Worm (Caenorhabditis elegans) whole organism, late embryonic: Measurements from ENCODE around the gene C03B1.17.

Experiments used
- K09A11.1 ChIP-seq: sonication (generic microtip); optimal IDR thresholded peaks from 2 replicates; lab custom pipeline; 2017; ENCODE audit warnings: antibody characterized with exemption, mild to moderate bottlenecking, missing genetic modification characterization, missing compliant biosample characterization; ENCODE audit not compliant: insufficient read depth
- ahr-1 ChIP-seq: sonication (generic microtip); optimal IDR thresholded peaks from 2 replicates; lab custom pipeline; 2016; ENCODE audit warnings: missing genetic modification characterization, missing compliant biosample characterization
- ceh-18 ChIP-seq: sonication (generic microtip); optimal IDR thresholded peaks from 2 replicates; lab custom pipeline; 2016; ENCODE audit warnings: missing genetic modification characterization, missing compliant biosample characterization
- ceh-24 ChIP-seq: sonication (generic microtip); optimal IDR thresholded peaks from 2 replicates; lab custom pipeline; 2016; ENCODE audit warnings: mild to moderate bottlenecking, missing genetic modification characterization, missing compliant biosample characterization
- ceh-31 ChIP-seq: sonication (generic microtip); optimal IDR thresholded peaks from 2 replicates; lab custom pipeline; 2016; ENCODE audit warnings: missing genetic modification characterization, missing compliant biosample characterization
- ceh-45 ChIP-seq: fragments of 200-800 bp; sonication (Bioruptor generic); IDR thresholded peaks from 2 replicates; pipeline ENCODE4 v1.3.6; 2022; ENCODE audit warnings: missing genetic modification reagents, missing genetic modification characterization, missing compliant biosample characterization
- che-1 ChIP-seq: sonication (generic microtip); optimal IDR thresholded peaks from 2 replicates; lab custom pipeline; 2016; ENCODE audit warnings: mild to moderate bottlenecking, missing genetic modification characterization, missing compliant biosample characterization
- elt-2 ChIP-seq: sonication (generic microtip); optimal IDR thresholded peaks from 2 replicates; lab custom pipeline; 2016; ENCODE audit warnings: missing genetic modification reagents, missing genetic modification characterization, missing compliant biosample characterization
- fkh-6 ChIP-seq: sonication (generic microtip); optimal IDR thresholded peaks from 2 replicates; lab custom pipeline; 2016; ENCODE audit warnings: missing genetic modification characterization, missing compliant biosample characterization
- gmeb-2 ChIP-seq: sonication (generic microtip); optimal IDR thresholded peaks from 2 replicates; lab custom pipeline; 2016; ENCODE audit warnings: missing genetic modification characterization, inconsistent platforms, missing compliant biosample characterization
- hlh-8 ChIP-seq: sonication (generic microtip); optimal IDR thresholded peaks from 2 replicates; lab custom pipeline; 2016; ENCODE audit warnings: missing genotype, missing genetic modification characterization, missing compliant biosample characterization
- lim-6 ChIP-seq: sonication (generic microtip); optimal IDR thresholded peaks from 2 replicates; lab custom pipeline; 2016; ENCODE audit warnings: missing genetic modification characterization, missing compliant biosample characterization
- lin-11 ChIP-seq: fragments of 200-800 bp; sonication (Bioruptor generic); optimal IDR thresholded peaks from 2 replicates; lab custom pipeline; 2018; ENCODE audit warnings: mild to moderate bottlenecking, missing genetic modification characterization, missing compliant biosample characterization
- mec-3 ChIP-seq: sonication (generic microtip); optimal IDR thresholded peaks from 2 replicates; lab custom pipeline; 2016; ENCODE audit warnings: borderline replicate concordance, missing genetic modification characterization, missing compliant biosample characterization
- nfya-1 ChIP-seq: sonication (generic microtip); optimal IDR thresholded peaks from 2 replicates; lab custom pipeline; 2017; ENCODE audit warnings: missing genetic modification characterization, mild to moderate bottlenecking, missing compliant biosample characterization, antibody characterized with exemption, moderate library complexity
- nhr-232 ChIP-seq: sonication (generic microtip); optimal IDR thresholded peaks from 2 replicates; lab custom pipeline; 2016; ENCODE audit warnings: missing genetic modification characterization, missing compliant biosample characterization
- pag-3 ChIP-seq: sonication (generic microtip); optimal IDR thresholded peaks from 2 replicates; lab custom pipeline; 2016; ENCODE audit warnings: missing compliant biosample characterization, missing genetic modification characterization, borderline replicate concordance
- pat-9 ChIP-seq: fragments of 200-800 bp; sonication (Bioruptor generic); optimal IDR thresholded peaks from 2 replicates; lab custom pipeline; 2018; ENCODE audit warnings: mild to moderate bottlenecking, missing genetic modification characterization, moderate library complexity, missing compliant biosample characterization
- pqm-1 ChIP-seq: sonication (generic microtip); optimal IDR thresholded peaks from 2 replicates; lab custom pipeline; 2016; ENCODE audit warnings: missing genetic modification characterization, missing compliant biosample characterization
- pros-1 ChIP-seq: fragments of 150-350 bp; optimal IDR thresholded peaks from 2 replicates; lab custom pipeline; 2014; ENCODE audit warnings: missing biosample characterization, missing genetic modification reagents, missing genetic modification characterization
- rnt-1 ChIP-seq: sonication (generic microtip); optimal IDR thresholded peaks from 2 replicates; lab custom pipeline; 2016; ENCODE audit warnings: missing genetic modification characterization, missing compliant biosample characterization
- sdc-2 ChIP-seq: sonication (generic microtip); optimal IDR thresholded peaks from 2 replicates; lab custom pipeline; 2016; ENCODE audit warnings: missing genotype, missing genetic modification characterization, missing compliant biosample characterization
- syd-9 ChIP-seq: sonication (generic microtip); optimal IDR thresholded peaks from 2 replicates; lab custom pipeline; 2016; ENCODE audit warnings: mild to moderate bottlenecking, missing genetic modification characterization, moderate library complexity, missing compliant biosample characterization
- tbx-7 ChIP-seq: sonication (generic microtip); optimal IDR thresholded peaks from 2 replicates; lab custom pipeline; 2016; ENCODE audit warnings: missing genotype, missing genetic modification characterization, missing compliant biosample characterization
- unc-42 ChIP-seq: sonication (generic microtip); optimal IDR thresholded peaks from 2 replicates; lab custom pipeline; 2016; ENCODE audit warnings: missing genotype, missing genetic modification characterization, missing compliant biosample characterization
- unc-55 ChIP-seq: sonication (generic microtip); optimal IDR thresholded peaks from 2 replicates; lab custom pipeline; 2017; ENCODE audit warnings: missing biosample characterization, missing genetic modification reagents, missing genetic modification characterization
- zip-5 ChIP-seq: sonication (generic microtip); optimal IDR thresholded peaks from 2 replicates; lab custom pipeline; 2016; ENCODE audit warnings: missing genetic modification characterization, missing compliant biosample characterization

C03B1.17 gene

ce11 chrX:6412575-6412974 is 39.1 kb downstream of the C03B1.17 start, which contains the start of gene T22E5.1:
Gene T22E5.1, plus strand, starts transcription at chrX:6412875.
- no peak for TF ChIP-seq rnt-1 (tag; lab: Kevin White, UChicago)
- no peak for TF ChIP-seq nfya-1 (tag; lab: Kevin White, UChicago)
- no peak for TF ChIP-seq lin-11 (tag; lab: Kevin White, UChicago)
- TF ChIP-seq nhr-232: no peak

- TF ChIP-seq ahr-1 (tag; lab: Kevin White, UChicago) (no peak), hlh-8 (tag; lab: Kevin White, UChicago) (no peak), K09A11.1 (tag; lab: Kevin White, UChicago) (no peak)
These were observed 40.1 kb downstream of the C03B1.17 start for ce11 chrX:6413583-6413982.

ce11 chrX:6416357-6417087 is 43.1 kb downstream of the C03B1.17 start, which contains the start of gene T22E5.6:
Gene T22E5.6, minus strand, starts transcription at chrX:6416407.
- no peak for TF ChIP-seq ceh-31
- no peak for TF ChIP-seq ceh-45 (GFP tag; lab: Robert Waterston, UW)
- TF ChIP-seq mec-3 (tag; lab: Kevin White, UChicago): no peak
- TF ChIP-seq ceh-18 (tag; lab: Kevin White, UChicago): no peak
- no peak for TF ChIP-seq lim-6
- no peak for TF ChIP-seq fkh-6 (tag; lab: Kevin White, UChicago)
- no peak for TF ChIP-seq tbx-7
- no peak for TF ChIP-seq gmeb-2 (tag; lab: Kevin White, UChicago)
- no peak for TF ChIP-seq unc-55 (GFP tag; lab: Kevin White, UChicago)
- TF ChIP-seq pat-9 (tag; lab: Kevin White, UChicago): no peak
- TF ChIP-seq pqm-1 (tag; lab: Kevin White, UChicago): no peak
- TF ChIP-seq pag-3 (tag; lab: Kevin White, UChicago): no peak
- TF ChIP-seq pros-1 (tag; lab: Kevin White, UChicago): no peak

ce11 chrX:6419113-6419512 is 45.7 kb downstream of the C03B1.17 start:
- TF ChIP-seq sdc-2 (tag; lab: Kevin White, UChicago): no peak
- TF ChIP-seq unc-42 (tag; lab: Kevin White, UChicago): peak; percentile 81

ce11 chrX:6420681-6421080 is 47.2 kb downstream of the C03B1.17 start, which contains the start of gene K10C2.12:
Gene K10C2.12, minus strand, starts transcription at chrX:6420781.
- TF ChIP-seq ceh-24 (tag; lab: Kevin White, UChicago) (no peak), che-1 (tag; lab: Kevin White, UChicago) (no peak), pag-3 (tag; lab: Kevin White, UChicago) (no peak), lin-11 (tag; lab: Kevin White, UChicago) (no peak), ahr-1 (tag; lab: Kevin White, UChicago) (no peak), zip-5 (no peak), elt-2 (no peak), syd-9 (tag; lab: Kevin White, UChicago) (no peak)
- TF ChIP-seq, all 69 proteins: peak for 0
